Worm (Caenorhabditis elegans): ENCODE data around the gene sel-12.

The sel-12 gene

ce11 chrX:957581-957980 lies 41.9 kb downstream of the sel-12 start, which contains the start of gene chil-10 (continued):
- TF ChIP-seq rpc-1 (optimal IDR thresholded peaks at IDR 0.05) (no peak), rpc-1 (tag; optimal IDR thresholded peaks at IDR 0.05) (no peak), dpff-1 (tag; optimal IDR thresholded peaks at IDR 0.05) (no peak)

DNA sequence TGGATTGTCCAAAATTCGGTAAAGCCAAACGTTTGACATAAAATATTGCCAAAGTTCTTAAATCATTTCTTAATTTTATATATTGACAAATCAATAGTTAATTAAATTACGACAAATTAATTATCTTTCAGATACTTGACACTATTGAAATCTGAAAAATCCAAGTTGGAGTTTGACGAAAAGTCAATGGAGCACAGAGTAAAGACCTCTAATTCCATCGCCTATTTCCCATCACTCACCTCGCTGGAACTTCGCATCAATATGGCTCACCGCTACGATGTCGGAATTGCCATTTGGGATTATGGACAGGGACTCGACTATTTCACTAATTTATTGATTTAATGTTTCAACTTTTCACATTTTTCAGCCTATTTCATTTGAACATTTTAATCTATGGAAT lies 44.5 kb downstream of the sel-12 start:
- TF ChIP-seq nfya-1 (tag; optimal IDR thresholded peaks at IDR 0.05; ENCODE audit: borderline replicate concordance, insufficient read depth) (no peak), tlf-1 (GFP tag; optimal IDR thresholded peaks at IDR 0.05) (no peak), ceh-91 (GFP tag; IDR thresholded peaks at IDR 0.05) (no peak), hlh-12 (tag; optimal IDR thresholded peaks at IDR 0.05) (no peak), akir-1 (GFP tag; optimal IDR thresholded peaks at IDR 0.05) (no peak), B0019.2 (GFP tag; conservative IDR thresholded peaks at IDR 0.05) (no peak), lin-54 (GFP tag; optimal IDR thresholded peaks at IDR 0.05) (no peak), nfya-2 (GFP tag; IDR thresholded peaks at IDR 0.05) (no peak), F22D6.2 (tag; optimal IDR thresholded peaks at IDR 0.05) (no peak), ZK185.1 (tag; optimal IDR thresholded peaks at IDR 0.05; ENCODE audit: poor library complexity, severe bottlenecking) (no peak), K12H6.12 (tag; optimal IDR thresholded peaks at IDR 0.05) (no peak), C06A6.2 (GFP tag; conservative IDR thresholded peaks at IDR 0.05) (no peak), F39B2.1 (GFP tag; IDR thresholded peaks at IDR 0.05) (no peak), D2030.7 (GFP tag; IDR thresholded peaks at IDR 0.05) (no peak), nhr-27 (tag; optimal IDR thresholded peaks at IDR 0.05) (no peak)

DNA sequence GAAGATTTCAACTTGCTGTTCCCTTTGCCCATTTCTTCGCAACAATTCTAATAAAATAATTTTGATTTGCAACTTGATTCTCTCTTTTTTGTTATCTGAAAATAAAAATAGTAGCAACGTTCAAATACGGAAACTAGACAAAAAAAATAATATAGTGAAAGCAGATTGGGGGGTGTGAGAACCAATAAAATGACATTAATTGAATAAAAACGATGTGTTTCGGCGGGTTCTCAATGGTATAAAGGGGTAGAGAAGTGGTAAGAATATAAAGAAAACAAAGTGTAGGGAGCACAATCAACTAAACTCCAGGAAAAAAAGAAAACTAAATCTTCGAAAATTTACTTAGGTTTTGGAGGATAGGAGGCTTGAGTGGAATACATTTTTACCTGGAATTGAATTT lies 47.5 kb downstream of the sel-12 start, which contains the start of gene ncs-1:
Gene ncs-1, minus strand, starts transcription at position 101 of the 400 bp plus-strand sequence.
- TF ChIP-seq lir-1 (GFP tag; conservative IDR thresholded peaks at IDR 0.05) (no peak), attf-3 (GFP tag; conservative IDR thresholded peaks at IDR 0.05) (no peak), bed-1 (GFP tag; IDR thresholded peaks at IDR 0.05) (no peak), athp-1 (tag; optimal IDR thresholded peaks at IDR 0.05) (no peak), snpc-1.1 (tag; optimal IDR thresholded peaks at IDR 0.05; ENCODE audit: insufficient read depth) (no peak), F57A8.1 (GFP tag; optimal IDR thresholded peaks at IDR 0.05) (no peak), lsl-1 (GFP tag; optimal IDR thresholded peaks at IDR 0.05) (no peak), madf-8 (GFP tag; conservative IDR thresholded peaks at IDR 0.05) (no peak), hlh-26 (GFP tag; conservative IDR thresholded peaks at IDR 0.05) (no peak), hsf-1 (GFP tag; IDR thresholded peaks at IDR 0.05) (no peak), B0035.1 (tag; optimal IDR thresholded peaks at IDR 0.05) (no peak), hmg-1.2 (GFP tag; IDR thresholded peaks at IDR 0.05) (no peak), akir-1 (GFP tag; optimal IDR thresholded peaks at IDR 0.05) (no peak), F39B2.1 (GFP tag; IDR thresholded peaks at IDR 0.05) (no peak)
